Fruit fly (Drosophila melanogaster) whole organism, pupa: ENCODE results near the gene CG15498.
A peak's percentile ranks its signal among the peaks of the same experiment; 100 is the strongest.

Source experiments
- CG12605 ChIP-seq: fragments of 200-800 bp; sonication (Bioruptor generic); IDR thresholded peaks from 2 replicates; pipeline ENCODE4 v1.3.6; 2022; ENCODE audit warnings: missing biosample characterization, missing genetic modification characterization
- CG14655 ChIP-seq: fragments of 200-800 bp; sonication (Bioruptor generic); optimal IDR thresholded peaks from 3 replicates; lab custom pipeline; 2017; ENCODE audit warnings: mild to moderate bottlenecking, missing biosample characterization, missing genetic modification reagents, missing genetic modification characterization
- CG15710 ChIP-seq: fragments of 200-800 bp; sonication (Bioruptor generic); optimal IDR thresholded peaks from 2 replicates; lab custom pipeline; 2018; ENCODE audit warnings: missing biosample characterization, mild to moderate bottlenecking, missing genetic modification characterization, moderate library complexity
- CG17806 ChIP-seq: fragments of 200-800 bp; sonication (Bioruptor generic); optimal IDR thresholded peaks from 2 replicates; lab custom pipeline; 2018; ENCODE audit warnings: missing biosample characterization, mild to moderate bottlenecking, missing genetic modification characterization, moderate library complexity
- CG32121 ChIP-seq: fragments of 200-800 bp; sonication (Bioruptor generic); IDR thresholded peaks from 2 replicates; pipeline ENCODE4 v1.3.6; 2022; ENCODE audit warnings: missing biosample characterization, missing genetic modification characterization
- CG34367 ChIP-seq: fragments of 200-800 bp; sonication (Bioruptor generic); optimal IDR thresholded peaks from 2 replicates; lab custom pipeline; 2018; ENCODE audit warnings: missing biosample characterization, mild to moderate bottlenecking, missing genetic modification characterization
- CG8301 ChIP-seq: fragments of 200-800 bp; sonication (Bioruptor generic); optimal IDR thresholded peaks from 2 replicates; lab custom pipeline; 2018; ENCODE audit warnings: missing biosample characterization, mild to moderate bottlenecking, missing genetic modification characterization
- D1 ChIP-seq: fragments of 200-800 bp; sonication (Bioruptor generic); optimal IDR thresholded peaks from 2 replicates; lab custom pipeline; 2018; ENCODE audit warnings: missing biosample characterization, mild to moderate bottlenecking, missing genetic modification characterization, moderate library complexity
- EcR ChIP-seq: fragments of 200-800 bp; sonication (Bioruptor generic); optimal IDR thresholded peaks from 3 replicates; lab custom pipeline; 2019; ENCODE audit warnings: missing biosample characterization, missing genetic modification characterization, mild to moderate bottlenecking, moderate library complexity, missing genetic modification reagents
- Pif1A ChIP-seq: fragments of 200-800 bp; sonication (Bioruptor generic); optimal IDR thresholded peaks from 3 replicates; lab custom pipeline; 2016; ENCODE audit warnings: missing biosample characterization, missing genetic modification characterization
- Pif1B ChIP-seq: fragments of 200-800 bp; sonication (Bioruptor generic); optimal IDR thresholded peaks from 3 replicates; lab custom pipeline; 2016; ENCODE audit warnings: missing biosample characterization, missing genetic modification characterization
- Snoo ChIP-seq: fragments of 200-800 bp; sonication (Bioruptor generic); optimal IDR thresholded peaks from 3 replicates; lab custom pipeline; 2017; ENCODE audit warnings: missing biosample characterization, mild to moderate bottlenecking, missing genetic modification characterization, inconsistent platforms
- gl ChIP-seq: fragments of 200-800 bp; sonication (Bioruptor generic); optimal IDR thresholded peaks from 2 replicates; lab custom pipeline; 2018; ENCODE audit warnings: missing biosample characterization, mild to moderate bottlenecking, missing genetic modification characterization
- rn ChIP-seq: fragments of 200-800 bp; sonication (Bioruptor generic); IDR thresholded peaks from 2 replicates; pipeline ENCODE4 v1.3.6; 2022; ENCODE audit warnings: missing biosample characterization, missing genetic modification characterization

DNA sequence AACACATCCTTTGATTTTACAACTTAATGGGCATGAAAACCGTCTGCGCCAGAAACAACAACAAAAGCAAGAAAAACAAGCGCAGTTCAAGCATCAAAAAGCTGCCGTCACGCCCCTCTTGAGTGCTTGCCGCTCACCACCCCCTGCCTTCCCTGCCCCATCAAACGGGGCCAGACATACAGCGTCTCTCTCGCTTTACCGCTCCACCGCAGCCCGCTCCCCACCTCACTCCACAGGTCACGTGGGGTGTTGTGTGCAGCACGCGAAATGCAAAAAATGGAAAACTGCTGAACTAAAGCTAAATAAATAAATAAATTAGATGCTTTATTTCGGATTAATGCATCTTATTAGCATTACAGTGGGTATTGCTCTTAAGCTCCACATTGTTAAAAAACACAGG is 35.6 kb upstream of the CG15498 start:
- TF ChIP-seq D1 (tag; lab: Kevin White, UChicago) (no peak), CG12605 (no peak), CG32121 (no peak), CG14655 (GFP tag; lab: Kevin White, UChicago) (no peak), EcR (GFP tag; lab: Kevin White, UChicago) (no peak), CG15710 (tag; lab: Kevin White, UChicago) (no peak), CG8301 (tag; lab: Kevin White, UChicago) (no peak), Pif1B (GFP tag; lab: Kevin White, UChicago) (no peak), CG17806 (no peak), Snoo (tag; lab: Kevin White, UChicago) (peak; percentile 20), gl (tag; lab: Kevin White, UChicago) (no peak), CG34367 (no peak), rn (GFP tag; lab: Robert Waterston, UW) (no peak), Pif1A (GFP tag; lab: Kevin White, UChicago) (no peak)
